Worm (Caenorhabditis elegans) whole organism, early embryonic: ENCODE results near the gene wsp-1.

ENCODE experiments used
- B0310.2 ChIP-seq: sonication (generic microtip); optimal IDR thresholded peaks from 2 replicates; lab custom pipeline; 2016; ENCODE audit warnings: mild to moderate bottlenecking, missing genetic modification characterization, missing compliant biosample characterization
- F13C5.2 ChIP-seq: sonication (generic microtip); optimal IDR thresholded peaks from 2 replicates; lab custom pipeline; 2017; ENCODE audit warnings: mild to moderate bottlenecking, missing genetic modification characterization, inconsistent platforms, missing compliant biosample characterization
- aly-1 ChIP-seq: sonication (generic microtip); optimal IDR thresholded peaks from 2 replicates; lab custom pipeline; 2016; ENCODE audit warnings: missing genetic modification characterization, missing compliant biosample characterization
- ama-1 ChIP-seq: fragments of 150-350 bp; optimal IDR thresholded peaks from 2 replicates; lab custom pipeline; 2014
- ceh-13 ChIP-seq: fragments of 200-800 bp; sonication (Bioruptor generic); optimal IDR thresholded peaks from 2 replicates; lab custom pipeline; 2018; ENCODE audit warnings: mild to moderate bottlenecking, missing genetic modification characterization, missing compliant biosample characterization
- ceh-36 ChIP-seq: sonication (generic microtip); optimal IDR thresholded peaks from 2 replicates; lab custom pipeline; 2016; ENCODE audit warnings: missing genetic modification characterization, inconsistent platforms, missing compliant biosample characterization
- ets-7 ChIP-seq: sonication (generic microtip); optimal IDR thresholded peaks from 2 replicates; lab custom pipeline; 2016; ENCODE audit warnings: missing genotype, missing genetic modification characterization, missing compliant biosample characterization
- flt-1 ChIP-seq: fragments of 200-800 bp; sonication (Bioruptor generic); IDR thresholded peaks from 2 replicates; pipeline ENCODE4 v1.3.6; 2022; ENCODE audit warnings: missing genetic modification characterization, missing compliant biosample characterization
- hmbx-1 ChIP-seq: sonication (generic microtip); optimal IDR thresholded peaks from 2 replicates; lab custom pipeline; 2016; ENCODE audit warnings: mild to moderate bottlenecking, missing genetic modification characterization, missing compliant biosample characterization
- hmg-4 ChIP-seq: fragments of 200-800 bp; sonication (Bioruptor generic); optimal IDR thresholded peaks from 2 replicates; lab custom pipeline; 2018; ENCODE audit warnings: mild to moderate bottlenecking, missing genetic modification characterization, missing compliant biosample characterization
- hnd-1 ChIP-seq: sonication (generic microtip); optimal IDR thresholded peaks from 2 replicates; lab custom pipeline; 2016; ENCODE audit warnings: missing genetic modification characterization, missing compliant biosample characterization
- pes-1 ChIP-seq: fragments of 200-800 bp; sonication (Bioruptor generic); IDR thresholded peaks from 2 replicates; pipeline ENCODE4 v1.3.6; 2022; ENCODE audit warnings: missing genetic modification reagents, missing genetic modification characterization, missing compliant biosample characterization
- scrt-1 ChIP-seq: fragments of 200-800 bp; sonication (Bioruptor generic); IDR thresholded peaks from 2 replicates; pipeline ENCODE4 v1.3.6; 2022; ENCODE audit warnings: missing genetic modification characterization, missing compliant biosample characterization
- sea-1 ChIP-seq: fragments of 200-800 bp; sonication (Bioruptor generic); conservative IDR thresholded peaks from 2 replicates; pipeline ENCODE4 v1.3.6; 2022; ENCODE audit warnings: missing genetic modification characterization, missing compliant biosample characterization
- tbx-11 ChIP-seq: fragments of 200-800 bp; sonication (Bioruptor generic); IDR thresholded peaks from 2 replicates; pipeline ENCODE4 v1.3.6; 2022; ENCODE audit warnings: missing genetic modification characterization, missing compliant biosample characterization
- tbx-37 ChIP-seq: fragments of 200-800 bp; sonication (Bioruptor generic); conservative IDR thresholded peaks from 2 replicates; pipeline ENCODE4 v1.3.6; 2022; ENCODE audit warnings: missing genetic modification reagents, missing genetic modification characterization, missing compliant biosample characterization
- tra-4 ChIP-seq: sonication (generic microtip); optimal IDR thresholded peaks from 2 replicates; lab custom pipeline; 2017; ENCODE audit warnings: missing genetic modification characterization, missing compliant biosample characterization

wsp-1 gene

DNA sequence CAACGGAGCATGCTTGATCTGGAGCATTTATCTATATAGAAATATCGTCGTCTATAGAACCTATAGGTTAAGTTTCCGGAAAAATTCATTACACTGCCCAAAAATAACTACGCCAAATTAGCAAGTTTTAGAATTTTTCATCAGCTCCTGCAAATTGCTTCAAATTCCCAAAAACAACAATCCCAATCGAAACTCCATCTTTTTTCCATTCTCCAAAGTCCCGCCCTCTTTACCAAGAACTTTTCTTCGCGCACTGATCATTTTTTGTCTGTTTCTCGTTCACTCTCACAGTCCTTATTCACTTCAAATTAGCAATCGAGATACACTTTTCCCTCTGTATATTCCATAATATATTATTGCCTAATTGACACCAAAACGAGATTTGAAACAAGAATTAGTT lies 7.6 kb upstream of the wsp-1 start, which contains the start of gene svh-1:
Gene svh-1 (plus strand): TSS at position 301 of the 400 bp plus-strand sequence.
- no peak for TF ChIP-seq tra-4
- TF ChIP-seq flt-1 (GFP tag; lab: Robert Waterston, UW) = no peak
- TF ChIP-seq ama-1 (lab: Kevin White, UChicago) = no peak
- no peak for TF ChIP-seq tbx-37 (GFP tag; lab: Robert Waterston, UW)
- no peak for TF ChIP-seq tbx-11 (GFP tag; lab: Robert Waterston, UW)
- no peak for TF ChIP-seq aly-1 (tag; lab: Kevin White, UChicago)
- no peak for TF ChIP-seq hmg-4
- no peak for TF ChIP-seq ceh-13 (GFP tag; lab: Kevin White, UChicago)
- TF ChIP-seq hnd-1 = no peak
- TF ChIP-seq scrt-1 (GFP tag; lab: Robert Waterston, UW) = no peak
- TF ChIP-seq ceh-36 (tag; lab: Kevin White, UChicago) = no peak
- TF ChIP-seq pes-1 (GFP tag; lab: Robert Waterston, UW) = no peak
- no peak for TF ChIP-seq B0310.2

DNA sequence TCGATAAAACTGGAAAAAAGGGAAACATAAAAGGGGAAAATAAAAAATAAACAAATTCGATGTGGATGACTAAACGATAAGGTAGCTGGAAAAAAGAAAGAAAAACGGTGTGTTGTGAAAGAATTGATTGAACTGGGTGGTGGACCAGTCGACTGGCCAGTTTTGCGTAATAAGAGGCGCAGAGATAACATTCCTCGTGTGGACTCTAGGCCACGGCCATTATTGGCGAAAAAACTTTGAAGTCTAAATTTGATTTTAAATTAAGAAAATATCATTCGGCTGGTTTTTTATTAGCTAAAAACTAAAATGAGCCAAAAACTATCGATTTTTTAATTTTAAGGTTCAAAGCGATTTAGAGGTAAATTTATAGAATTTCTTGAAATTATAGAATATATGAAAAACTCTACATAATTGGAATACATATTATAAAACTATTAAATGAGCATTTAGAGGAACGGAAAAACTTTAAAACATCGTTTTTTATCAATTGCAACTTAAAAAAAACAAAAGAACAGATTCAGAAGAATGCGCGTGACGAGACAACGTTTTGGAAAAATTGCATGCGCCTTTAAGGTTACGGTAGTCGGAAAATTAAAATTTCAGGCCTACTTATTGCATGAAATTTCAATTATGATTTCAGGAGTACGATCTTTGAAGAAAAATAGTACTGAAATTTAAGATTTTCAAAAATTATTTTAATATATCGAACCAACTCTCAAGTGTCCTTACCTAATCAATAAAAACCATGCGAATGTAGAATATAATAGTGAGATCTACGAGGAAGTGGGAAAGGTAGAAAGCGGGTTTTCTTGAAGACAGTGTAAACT lies 6.7 kb upstream of the wsp-1 start, which contains the start of gene hgrs-1:
Gene hgrs-1 (minus strand): TSS at position 777 of the 827 bp plus-strand sequence.
- no peak for TF ChIP-seq tra-4

DNA sequence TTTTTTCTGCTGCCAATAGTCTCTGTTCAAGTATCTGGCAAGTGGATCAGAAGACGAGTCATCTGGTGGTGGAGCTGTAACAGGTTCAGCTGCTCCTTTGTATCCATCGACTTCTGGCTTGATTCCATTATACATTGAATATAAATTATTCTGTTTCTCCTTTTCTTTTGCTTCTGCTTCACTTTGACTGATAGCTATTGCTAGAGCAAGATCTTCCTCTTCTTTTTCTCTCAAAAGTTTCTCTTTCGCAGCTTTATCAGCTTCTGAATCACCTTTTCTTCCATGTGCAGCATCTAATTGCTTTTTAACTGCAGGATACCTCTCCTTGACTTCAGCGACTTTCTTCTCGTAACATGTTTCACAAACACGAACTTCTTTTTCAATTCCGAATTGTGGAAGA lies 4.8 kb upstream of the wsp-1 start:
- TF ChIP-seq tra-4 = no peak
- no peak for TF ChIP-seq ceh-13 (GFP tag; lab: Kevin White, UChicago)
- TF ChIP-seq tbx-37 (GFP tag; lab: Robert Waterston, UW) = no peak
- TF ChIP-seq sea-1 = no peak
- no peak for TF ChIP-seq scrt-1 (GFP tag; lab: Robert Waterston, UW)
- TF ChIP-seq ama-1 (lab: Kevin White, UChicago) = no peak
- TF ChIP-seq tbx-11 (GFP tag; lab: Robert Waterston, UW) = no peak
- no peak for TF ChIP-seq hmg-4
- no peak for TF ChIP-seq pes-1 (GFP tag; lab: Robert Waterston, UW)
- no peak for TF ChIP-seq F13C5.2
- TF ChIP-seq aly-1 (tag; lab: Kevin White, UChicago) = no peak
- no peak for TF ChIP-seq hnd-1
- no peak for TF ChIP-seq B0310.2
- TF ChIP-seq ceh-36 (tag; lab: Kevin White, UChicago) = no peak

DNA sequence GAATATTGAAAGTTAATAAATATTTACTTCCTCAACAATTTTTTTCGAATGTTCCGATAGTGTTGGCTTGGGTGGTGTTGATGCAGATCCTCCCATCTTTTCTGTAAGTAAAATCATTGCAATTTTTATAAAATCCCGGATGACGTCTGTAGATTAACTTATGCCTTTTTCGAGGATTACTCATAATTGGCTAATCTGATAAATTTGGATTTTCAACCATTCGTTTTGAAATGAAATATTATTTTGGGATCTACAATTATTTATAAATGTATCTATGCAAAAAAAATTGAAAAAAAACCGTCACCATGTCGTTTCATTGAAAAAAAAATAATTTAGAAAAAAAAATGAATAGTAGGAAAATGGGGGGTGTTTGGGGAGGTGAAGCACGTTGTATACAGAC lies 2.4 kb upstream of the wsp-1 start, which contains the start of gene glrx-22:
Gene glrx-22 (minus strand): TSS at position 101 of the 400 bp plus-strand sequence.
- TF ChIP-seq hmbx-1 (tag; lab: Kevin White, UChicago) = no peak
- TF ChIP-seq F13C5.2 = no peak
- no peak for TF ChIP-seq pes-1 (GFP tag; lab: Robert Waterston, UW)
- TF ChIP-seq ama-1 (lab: Kevin White, UChicago) = no peak
- no peak for TF ChIP-seq aly-1 (tag; lab: Kevin White, UChicago)
- TF ChIP-seq tbx-37 (GFP tag; lab: Robert Waterston, UW) = no peak
- no peak for TF ChIP-seq flt-1 (GFP tag; lab: Robert Waterston, UW)
- TF ChIP-seq hnd-1 = no peak
- TF ChIP-seq ceh-13 (GFP tag; lab: Kevin White, UChicago) = no peak
- TF ChIP-seq hmg-4 = no peak
- TF ChIP-seq ets-7 = no peak
- no peak for TF ChIP-seq scrt-1 (GFP tag; lab: Robert Waterston, UW)
- no peak for TF ChIP-seq ceh-36 (tag; lab: Kevin White, UChicago)

DNA sequence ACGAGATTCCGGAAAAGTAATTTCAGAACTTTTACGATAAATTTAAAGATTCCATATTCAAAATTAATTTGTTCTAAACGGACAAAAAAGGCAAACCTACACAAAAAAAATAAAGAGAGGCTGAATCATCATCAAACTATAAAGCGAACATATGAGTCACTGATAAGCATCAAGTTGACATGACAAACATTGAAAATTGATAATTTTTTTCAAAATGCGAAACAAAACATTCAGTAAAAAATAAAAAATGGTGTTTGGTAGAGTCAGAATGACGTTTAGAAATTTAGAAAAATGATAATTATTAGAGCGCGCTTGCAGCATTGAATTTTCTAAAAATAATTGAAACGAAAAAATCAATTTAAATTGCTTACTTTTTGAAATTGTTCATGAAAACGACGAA lies 1.1 kb upstream of the wsp-1 start:
- TF ChIP-seq tbx-37 (GFP tag; lab: Robert Waterston, UW) (no peak), tbx-11 (GFP tag; lab: Robert Waterston, UW) (no peak), ceh-13 (GFP tag; lab: Kevin White, UChicago) (no peak), sea-1 (no peak), ceh-36 (tag; lab: Kevin White, UChicago) (no peak), hmbx-1 (tag; lab: Kevin White, UChicago) (no peak), ama-1 (lab: Kevin White, UChicago) (no peak), hnd-1 (no peak), pes-1 (GFP tag; lab: Robert Waterston, UW) (no peak), flt-1 (GFP tag; lab: Robert Waterston, UW) (no peak), hmg-4 (no peak), tra-4 (no peak), aly-1 (tag; lab: Kevin White, UChicago) (no peak)

DNA sequence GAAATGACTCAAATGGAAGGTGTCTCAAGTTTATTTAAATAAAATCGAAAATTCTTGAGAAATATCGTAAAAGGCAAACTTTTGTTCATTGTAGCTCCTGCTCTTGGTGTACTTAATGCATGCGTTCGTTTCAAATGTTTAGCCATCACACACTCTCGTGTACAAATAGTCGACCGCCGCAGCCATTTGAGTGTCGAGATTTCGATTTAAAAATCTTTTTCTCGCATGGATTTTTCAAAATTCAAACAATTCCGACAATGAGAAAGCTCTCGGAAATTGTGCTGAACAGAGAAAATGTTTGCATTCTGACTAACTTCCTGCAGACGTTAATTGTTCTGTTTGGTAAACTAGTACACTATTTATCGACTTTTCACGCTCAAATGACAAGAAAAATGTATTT lies 523 bp upstream of the wsp-1 start:
- no peak for TF ChIP-seq hmbx-1 (tag; lab: Kevin White, UChicago)
- no peak for TF ChIP-seq tra-4
- TF ChIP-seq hmg-4 = no peak
- TF ChIP-seq tbx-37 (GFP tag; lab: Robert Waterston, UW) = no peak
- no peak for TF ChIP-seq aly-1 (tag; lab: Kevin White, UChicago)
- no peak for TF ChIP-seq ceh-36 (tag; lab: Kevin White, UChicago)
- no peak for TF ChIP-seq sea-1

DNA sequence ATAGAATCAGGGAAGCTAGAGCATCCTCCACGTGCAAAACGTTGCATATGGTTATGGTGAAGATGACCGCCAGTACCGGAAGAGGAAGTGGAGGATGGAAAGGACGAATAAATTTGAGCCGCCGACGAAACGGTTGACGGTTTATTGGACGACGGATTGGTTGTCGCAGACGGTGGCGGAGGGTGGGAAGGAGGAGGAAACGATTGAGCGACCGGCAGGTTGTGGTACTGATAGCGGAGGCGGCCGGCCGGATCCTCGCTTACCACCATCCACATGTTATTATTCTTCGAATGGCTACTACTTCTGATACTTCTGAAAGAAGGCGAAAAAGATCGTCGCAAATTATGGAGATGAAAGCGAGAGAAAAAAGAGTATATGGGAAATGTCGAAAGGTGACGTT lies 5.9 kb downstream of the wsp-1 start:
- no peak for TF ChIP-seq scrt-1 (GFP tag; lab: Robert Waterston, UW)
- no peak for TF ChIP-seq ama-1 (lab: Kevin White, UChicago)
- TF ChIP-seq hmbx-1 (tag; lab: Kevin White, UChicago) = no peak
- no peak for TF ChIP-seq pes-1 (GFP tag; lab: Robert Waterston, UW)
- no peak for TF ChIP-seq hmg-4
- TF ChIP-seq ceh-36 (tag; lab: Kevin White, UChicago) = no peak
- TF ChIP-seq ceh-13 (GFP tag; lab: Kevin White, UChicago) = no peak
- TF ChIP-seq B0310.2 = no peak
- no peak for TF ChIP-seq tra-4
- TF ChIP-seq tbx-11 (GFP tag; lab: Robert Waterston, UW) = no peak
- no peak for TF ChIP-seq tbx-37 (GFP tag; lab: Robert Waterston, UW)
- no peak for TF ChIP-seq sea-1
